Worm (Caenorhabditis elegans): Measurements from ENCODE around the gene F59E11.6.

DNA sequence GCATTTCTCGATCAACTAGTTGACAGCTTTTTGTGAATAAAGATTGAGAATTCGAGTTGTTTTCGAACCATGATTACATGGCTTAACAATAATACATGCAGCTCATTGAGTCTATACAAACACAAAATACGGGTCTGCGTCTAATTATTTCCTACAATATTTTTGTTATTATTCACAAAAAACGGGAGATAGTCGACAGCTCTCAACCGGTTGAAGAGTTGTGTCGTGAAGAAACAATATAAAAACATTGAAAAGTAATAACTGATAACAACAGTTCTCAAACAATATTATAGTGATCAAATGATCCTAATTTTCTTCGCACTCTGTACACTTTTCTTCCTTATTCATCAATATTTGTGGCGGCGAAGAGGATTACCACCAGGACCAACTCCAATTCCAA lies 49.4 kb downstream of the F59E11.6 start, which contains the start of gene cyp-33B1:
- TF ChIP-seq tra-4 (tag; optimal IDR thresholded peaks at IDR 0.05) (no peak), flt-1 (GFP tag; IDR thresholded peaks at IDR 0.05) (no peak), B0310.2 (tag; optimal IDR thresholded peaks at IDR 0.05) (no peak), scrt-1 (GFP tag; IDR thresholded peaks at IDR 0.05) (no peak)

All from whole organism, early embryonic.